Worm (Caenorhabditis elegans) whole organism, mixed stage, embryonic: ENCODE measurements around the gene R04B3.1.

Experiments used
- lin-32 ChIP-seq: fragments of 200-800 bp; sonication (Bioruptor generic); optimal IDR thresholded peaks from 2 replicates; lab custom pipeline; 2018; ENCODE audit warnings: mild to moderate bottlenecking, missing genetic modification characterization, missing compliant biosample characterization
- unc-62 ChIP-seq: fragments of 150-350 bp; optimal IDR thresholded peaks from 2 replicates; lab custom pipeline; 2014; ENCODE audit warnings: missing biosample characterization, missing genetic modification reagents, missing genetic modification characterization

DNA sequence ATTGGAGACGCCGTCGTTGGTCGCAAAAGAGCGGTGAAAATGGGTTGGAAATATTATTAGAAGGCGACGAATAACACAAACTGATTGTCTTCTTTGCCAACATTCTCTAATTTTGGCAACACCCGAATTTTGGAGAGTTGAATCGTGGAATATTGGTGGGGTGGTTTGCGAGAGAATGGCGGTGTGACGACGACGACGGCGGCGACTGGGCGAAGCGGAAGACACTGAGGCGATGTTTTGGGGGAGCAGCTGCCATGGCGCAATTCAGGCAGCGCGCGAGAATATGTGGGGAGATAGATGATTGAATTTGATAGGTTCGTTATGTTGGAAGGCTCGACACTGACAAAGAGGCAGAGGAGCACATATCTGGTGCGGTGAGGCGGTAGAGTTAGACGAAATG, 20.2 kb downstream of the R04B3.1 start:
- TF ChIP-seq unc-62 (GFP tag; lab: Kevin White, UChicago), result no peak
- no peak for TF ChIP-seq lin-32
